Fruit fly (Drosophila melanogaster) whole organism, embryonic: Measurements from ENCODE around the gene Bacc.

Experiments used
- Asciz ChIP-seq: fragments of 200-800 bp; sonication (Bioruptor generic); optimal IDR thresholded peaks from 2 replicates; lab custom pipeline; 2017; ENCODE audit warnings: missing biosample characterization, mild to moderate bottlenecking, missing genetic modification characterization, missing genetic modification reagents
- Bgb ChIP-seq: fragments of 200-800 bp; sonication (Bioruptor generic); IDR thresholded peaks from 2 replicates; pipeline ENCODE4 v1.3.6; 2022; ENCODE audit warnings: missing biosample characterization, missing genetic modification characterization; ENCODE audit not compliant: partially characterized antibody
- CG10209 ChIP-seq: fragments of 200-800 bp; sonication (Bioruptor generic); optimal IDR thresholded peaks from 3 replicates; lab custom pipeline; 2017; ENCODE audit warnings: missing biosample characterization, mild to moderate bottlenecking, missing genetic modification characterization, missing genetic modification reagents
- CG15479 ChIP-seq: fragments of 200-800 bp; sonication (Bioruptor generic); optimal IDR thresholded peaks from 3 replicates; lab custom pipeline; 2019; ENCODE audit warnings: missing biosample characterization, mild to moderate bottlenecking, missing genetic modification characterization, moderate library complexity
- CG1602 ChIP-seq: fragments of 200-800 bp; sonication (Bioruptor generic); optimal IDR thresholded peaks from 3 replicates; lab custom pipeline; 2016; ENCODE audit warnings: missing biosample characterization, missing genetic modification characterization
- CG17186 ChIP-seq: fragments of 200-800 bp; sonication (Bioruptor generic); optimal IDR thresholded peaks from 3 replicates; lab custom pipeline; 2017; ENCODE audit warnings: missing biosample characterization, missing genetic modification reagents, missing genetic modification characterization
- CG17612 ChIP-seq: fragments of 200-800 bp; sonication (Bioruptor generic); IDR thresholded peaks from 2 replicates; pipeline ENCODE4 v1.3.6; 2022; ENCODE audit warnings: missing biosample characterization, missing genetic modification characterization
- CG18011 ChIP-seq: fragments of 200-800 bp; sonication (Bioruptor generic); optimal IDR thresholded peaks from 2 replicates; lab custom pipeline; 2017; ENCODE audit warnings: missing biosample characterization, missing genetic modification characterization, mild to moderate bottlenecking, moderate library complexity, missing genotype
- CG2199 ChIP-seq: fragments of 200-800 bp; sonication (Bioruptor generic); IDR thresholded peaks from 3 replicates; pipeline ENCODE4 v1.3.6; 2022; ENCODE audit warnings: missing biosample characterization, missing genetic modification characterization
- CG3065 ChIP-seq: fragments of 200-800 bp; sonication (Bioruptor generic); optimal IDR thresholded peaks from 2 replicates; lab custom pipeline; 2016; ENCODE audit warnings: missing biosample characterization, missing genetic modification characterization
- CG31441 ChIP-seq: fragments of 200-800 bp; sonication (Bioruptor generic); IDR thresholded peaks from 2 replicates; pipeline ENCODE4 v1.3.6; 2022; ENCODE audit warnings: missing biosample characterization, missing genetic modification characterization
- CG32772 ChIP-seq: fragments of 200-800 bp; sonication (Bioruptor generic); IDR thresholded peaks from 2 replicates; pipeline ENCODE4 v1.3.6; 2022; ENCODE audit warnings: missing biosample characterization, missing genetic modification characterization
- CG34422 ChIP-seq: fragments of 200-800 bp; sonication (Bioruptor generic); IDR thresholded peaks from 3 replicates; pipeline ENCODE4 v1.3.6; 2022; ENCODE audit warnings: missing biosample characterization, missing genetic modification characterization
- CG5953 ChIP-seq: fragments of 200-800 bp; sonication (Bioruptor generic); IDR thresholded peaks from 2 replicates; pipeline ENCODE4 v1.3.6; 2022; ENCODE audit warnings: missing biosample characterization, missing genetic modification characterization
- CG8388 ChIP-seq: fragments of 200-800 bp; sonication (Bioruptor generic); optimal IDR thresholded peaks from 2 replicates; lab custom pipeline; 2019; ENCODE audit warnings: missing biosample characterization, mild to moderate bottlenecking, missing genetic modification characterization, moderate library complexity
- CG9437 ChIP-seq: fragments of 200-800 bp; sonication (Bioruptor generic); optimal IDR thresholded peaks from 2 replicates; lab custom pipeline; 2018; ENCODE audit warnings: missing biosample characterization, mild to moderate bottlenecking, missing genetic modification characterization
- Dfd ChIP-seq, 2 experiments: fragments of >200 bp; optimal IDR thresholded peaks; 2 replicates each; lab custom pipeline; 2017; ENCODE audit warnings: missing biosample characterization in 2 of 2, missing genetic modification characterization in 2 of 2
- ERR ChIP-seq: fragments of 200-800 bp; sonication (Bioruptor generic); optimal IDR thresholded peaks from 2 replicates; lab custom pipeline; 2016; ENCODE audit warnings: missing biosample characterization, missing genetic modification characterization
- Hmr ChIP-seq: fragments of 200-800 bp; sonication (Bioruptor generic); optimal IDR thresholded peaks from 3 replicates; lab custom pipeline; 2017; ENCODE audit warnings: mild to moderate bottlenecking, missing biosample characterization, missing genetic modification reagents, missing genetic modification characterization
- Lpt ChIP-seq: fragments of >200 bp; optimal IDR thresholded peaks from 2 replicates; lab custom pipeline; 2018; ENCODE audit warnings: missing biosample characterization, missing genetic modification characterization
- MESR4 ChIP-seq: fragments of 200-800 bp; sonication (Bioruptor generic); optimal IDR thresholded peaks from 2 replicates; lab custom pipeline; 2018; ENCODE audit warnings: missing biosample characterization, mild to moderate bottlenecking, missing genetic modification characterization, moderate library complexity
- Meics ChIP-seq: fragments of 200-800 bp; sonication (Bioruptor generic); optimal IDR thresholded peaks from 2 replicates; lab custom pipeline; 2017; ENCODE audit warnings: missing biosample characterization, mild to moderate bottlenecking, missing genetic modification characterization
- NC2α ChIP-seq: fragments of 200-800 bp; sonication (Bioruptor generic); optimal IDR thresholded peaks from 2 replicates; lab custom pipeline; 2016; ENCODE audit warnings: missing biosample characterization, missing genetic modification characterization
- Nf-YC ChIP-seq: fragments of 200-800 bp; optimal IDR thresholded peaks from 3 replicates; lab custom pipeline; 2019; ENCODE audit warnings: missing biosample characterization, mild to moderate bottlenecking, missing genetic modification characterization, moderate library complexity
- Opbp ChIP-seq: fragments of 200-800 bp; sonication (Bioruptor generic); IDR thresholded peaks from 3 replicates; pipeline ENCODE4 v1.3.6; 2022; ENCODE audit warnings: missing biosample characterization, missing genetic modification characterization; ENCODE audit not compliant: partially characterized antibody
- Optix ChIP-seq: fragments of 200-800 bp; sonication (Bioruptor generic); IDR thresholded peaks from 3 replicates; pipeline ENCODE4 v1.3.6; 2022; ENCODE audit warnings: missing biosample characterization, missing genetic modification characterization
- Ptx1 ChIP-seq: fragments of 200-800 bp; sonication (Bioruptor generic); IDR thresholded peaks from 2 replicates; pipeline ENCODE4 v1.3.6; 2022; ENCODE audit warnings: missing biosample characterization, missing genetic modification characterization
- Sin3A ChIP-seq: fragments of >200 bp; optimal IDR thresholded peaks from 2 replicates; lab custom pipeline; 2018
- Stat92E ChIP-seq, 3 experiments: fragments of >200 bp in 2 of 3; fragments of 200-800 bp in 1 of 3; sonication (Bioruptor generic) in 1 of 3; optimal IDR thresholded peaks; 2 replicates each; lab custom pipeline; 2017 to 2019; ENCODE audit warnings: missing biosample characterization in 3 of 3, missing genetic modification characterization in 3 of 3, mild to moderate bottlenecking in 1 of 3, moderate library complexity in 1 of 3
- az2 ChIP-seq: fragments of 200-800 bp; sonication (Bioruptor generic); optimal IDR thresholded peaks from 3 replicates; lab custom pipeline; 2016; ENCODE audit warnings: missing biosample characterization, missing genetic modification characterization
- cas ChIP-seq: fragments of 200-800 bp; sonication (Bioruptor generic); IDR thresholded peaks from 2 replicates; pipeline ENCODE4 v1.3.6; 2022; ENCODE audit warnings: missing biosample characterization, missing genetic modification characterization
- chinmo ChIP-seq: fragments of 200-800 bp; sonication (Bioruptor generic); IDR thresholded peaks from 4 replicates; pipeline ENCODE4 v1.3.6; 2022; ENCODE audit warnings: missing biosample characterization, missing genetic modification characterization; ENCODE audit not compliant: partially characterized antibody
- esg ChIP-seq: fragments of 200-800 bp; sonication (Bioruptor generic); conservative IDR thresholded peaks from 2 replicates; pipeline ENCODE4 v1.3.6; 2022; ENCODE audit warnings: missing biosample characterization, missing genetic modification characterization
- eve ChIP-seq, 2 experiments: fragments of >200 bp; optimal IDR thresholded peaks; 2 replicates each; lab custom pipeline; 2017; ENCODE audit warnings: missing biosample characterization in 2 of 2, missing genetic modification characterization in 2 of 2
- exex ChIP-seq: fragments of 200-800 bp; sonication (Bioruptor generic); optimal IDR thresholded peaks from 4 replicates; lab custom pipeline; 2018; ENCODE audit warnings: missing biosample characterization, mild to moderate bottlenecking, missing genetic modification characterization, moderate library complexity
- fd102C ChIP-seq: fragments of 200-800 bp; sonication (Bioruptor generic); optimal IDR thresholded peaks from 2 replicates; lab custom pipeline; 2018; ENCODE audit warnings: missing biosample characterization, mild to moderate bottlenecking, missing genetic modification characterization, moderate library complexity
- gfzf ChIP-seq: fragments of 200-800 bp; sonication (Bioruptor generic); optimal IDR thresholded peaks from 2 replicates; lab custom pipeline; 2016; ENCODE audit warnings: missing biosample characterization, mild to moderate bottlenecking, missing genetic modification characterization, moderate library complexity
- hth ChIP-seq: fragments of >200 bp; optimal IDR thresholded peaks from 2 replicates; lab custom pipeline; 2017; ENCODE audit warnings: inconsistent platforms
- ind ChIP-seq: fragments of 200-800 bp; sonication (Bioruptor generic); optimal IDR thresholded peaks from 3 replicates; lab custom pipeline; 2016; ENCODE audit warnings: missing biosample characterization, missing genetic modification characterization
- kah ChIP-seq: fragments of 200-800 bp; sonication (Bioruptor generic); optimal IDR thresholded peaks from 2 replicates; lab custom pipeline; 2018; ENCODE audit warnings: missing biosample characterization, mild to moderate bottlenecking, missing genetic modification characterization
- lab ChIP-seq: fragments of 200-800 bp; sonication (Bioruptor generic); optimal IDR thresholded peaks from 3 replicates; lab custom pipeline; 2017; ENCODE audit warnings: missing biosample characterization, missing genetic modification characterization, mild to moderate bottlenecking, moderate library complexity, missing genetic modification reagents
- mam ChIP-seq: fragments of 200-800 bp; sonication (Bioruptor generic); optimal IDR thresholded peaks from 3 replicates; lab custom pipeline; 2016; ENCODE audit warnings: missing biosample characterization, missing genetic modification characterization
- phol ChIP-seq: fragments of 200-800 bp; sonication (Bioruptor generic); optimal IDR thresholded peaks from 3 replicates; lab custom pipeline; 2018; ENCODE audit warnings: missing biosample characterization, mild to moderate bottlenecking, missing genetic modification characterization, moderate library complexity
- pnt ChIP-seq: fragments of 200-800 bp; sonication (Bioruptor generic); optimal IDR thresholded peaks from 3 replicates; lab custom pipeline; 2016; ENCODE audit warnings: missing biosample characterization, missing genetic modification characterization
- sens-2 ChIP-seq: fragments of 200-800 bp; sonication (Bioruptor generic); IDR thresholded peaks from 2 replicates; pipeline ENCODE4 v1.3.6; 2022; ENCODE audit warnings: missing biosample characterization, missing genetic modification characterization
- sisA ChIP-seq: fragments of 200-800 bp; sonication (Bioruptor generic); IDR thresholded peaks from 2 replicates; pipeline ENCODE4 v1.3.6; 2022; ENCODE audit warnings: missing biosample characterization, missing genetic modification characterization
- sqz ChIP-seq: fragments of 200-800 bp; sonication (Bioruptor generic); optimal IDR thresholded peaks from 3 replicates; lab custom pipeline; 2018; ENCODE audit warnings: missing biosample characterization, mild to moderate bottlenecking, missing genetic modification characterization
- stwl ChIP-seq: fragments of 200-800 bp; sonication (Bioruptor generic); optimal IDR thresholded peaks from 3 replicates; lab custom pipeline; 2018; ENCODE audit warnings: missing biosample characterization, mild to moderate bottlenecking, missing genetic modification characterization, moderate library complexity
- ttk ChIP-seq: fragments of 200-800 bp; sonication (Bioruptor generic); IDR thresholded peaks from 2 replicates; pipeline ENCODE4 v2.1.2; 2022; ENCODE audit warnings: missing biosample characterization, missing genetic modification characterization
- tx ChIP-seq: fragments of 200-800 bp; sonication (Bioruptor generic); optimal IDR thresholded peaks from 2 replicates; lab custom pipeline; 2016; ENCODE audit warnings: missing biosample characterization, missing genetic modification characterization
- vvl ChIP-seq: fragments of 200-800 bp; sonication (Bioruptor generic); IDR thresholded peaks from 2 replicates; pipeline ENCODE4 v1.3.6; 2022; ENCODE audit warnings: missing biosample characterization, missing genetic modification characterization
- zf30C ChIP-seq: fragments of 200-800 bp; sonication (Bioruptor generic); optimal IDR thresholded peaks from 3 replicates; lab custom pipeline; 2018; ENCODE audit warnings: missing biosample characterization, mild to moderate bottlenecking, missing genetic modification characterization

Gene Bacc

DNA sequence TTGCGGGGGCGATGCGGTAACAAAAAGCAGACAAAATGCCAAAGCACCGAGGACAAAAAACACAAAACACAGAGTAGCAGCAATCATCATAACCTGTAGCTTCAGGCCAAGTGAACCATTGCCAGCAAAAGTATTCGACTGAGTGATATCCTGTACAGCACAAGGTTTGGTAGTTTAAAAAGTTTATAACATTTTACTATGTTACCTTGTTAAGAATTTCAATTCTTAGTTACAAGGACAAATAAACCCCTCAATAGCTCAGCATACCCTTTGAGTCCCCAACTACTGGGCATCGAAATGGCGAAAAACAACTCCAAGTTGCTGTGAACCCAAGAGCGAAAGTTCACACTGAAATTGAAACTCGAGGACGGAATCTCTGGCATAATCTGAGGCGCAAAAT, 29.1 kb upstream of the Bacc start (continued):
- no peak for TF ChIP-seq esg (GFP tag; lab: Robert Waterston, UW)
- TF ChIP-seq pnt (GFP tag; lab: Kevin White, UChicago): no peak
- TF ChIP-seq eve (GFP tag; optimal IDR thresholded peaks at IDR 0.05; lab: Kevin White, UChicago): no peak
- TF ChIP-seq NC2α: no peak
- TF ChIP-seq CG3065 (GFP tag; lab: Kevin White, UChicago): no peak
- no peak for TF ChIP-seq CG34422
- TF ChIP-seq ind (GFP tag; lab: Kevin White, UChicago): peak; percentile 18
- no peak for TF ChIP-seq sens-2
- no peak for TF ChIP-seq CG15479
- TF ChIP-seq sisA (GFP tag; lab: Robert Waterston, UW): no peak; the same call in 1 of the 2 replicates
- TF ChIP-seq hth (lab: Kevin White, UChicago): no peak
- TF ChIP-seq Asciz (GFP tag; lab: Kevin White, UChicago): no peak
- peak; percentile 33; the same call in 1 of the 2 replicates for TF ChIP-seq ttk
- TF ChIP-seq CG9437 (GFP tag; lab: Kevin White, UChicago): no peak
- TF ChIP-seq Opbp (GFP tag; lab: Robert Waterston, UW): no peak
- no peak for TF ChIP-seq Lpt
- no peak for TF ChIP-seq CG1602
- no peak for TF ChIP-seq stwl
- no peak for TF ChIP-seq fd102C (GFP tag; lab: Kevin White, UChicago)
- TF ChIP-seq CG18011 (GFP tag; lab: Kevin White, UChicago): no peak
- TF ChIP-seq lab (GFP tag; lab: Kevin White, UChicago): peak; percentile 60
- TF ChIP-seq Dfd (GFP tag; optimal IDR thresholded peaks at IDR 0.05; lab: Kevin White, UChicago): no peak
- TF ChIP-seq Bgb (GFP tag; lab: Robert Waterston, UW): no peak
- TF ChIP-seq kah (GFP tag; lab: Kevin White, UChicago): no peak
- no peak for TF ChIP-seq Ptx1 (GFP tag; lab: Robert Waterston, UW)
- no peak for TF ChIP-seq cas
- TF ChIP-seq mam (GFP tag; lab: Kevin White, UChicago): peak; percentile 31
- no peak for TF ChIP-seq gfzf (GFP tag; lab: Kevin White, UChicago)
- TF ChIP-seq CG17612 (GFP tag; lab: Robert Waterston, UW): no peak
- peak; percentile 59 for TF ChIP-seq Hmr
- TF ChIP-seq sqz: no peak
- no peak for TF ChIP-seq tx (GFP tag; lab: Kevin White, UChicago)
- TF ChIP-seq CG31441 (GFP tag; lab: Robert Waterston, UW): no peak
- no peak for TF ChIP-seq CG5953 (GFP tag; lab: Robert Waterston, UW)
- no peak for TF ChIP-seq CG2199 (GFP tag; lab: Robert Waterston, UW)
- TF ChIP-seq CG17186 (GFP tag; lab: Kevin White, UChicago): no peak
- no peak for TF ChIP-seq phol
- no peak for TF ChIP-seq CG8388 (GFP tag; lab: Kevin White, UChicago)
- TF ChIP-seq Sin3A (lab: Kevin White, UChicago): no peak
- TF ChIP-seq exex (tag; lab: Kevin White, UChicago): no peak
- TF ChIP-seq CG32772: no peak
- TF ChIP-seq MESR4: no peak
- no peak for TF ChIP-seq chinmo
- TF ChIP-seq zf30C (GFP tag; lab: Kevin White, UChicago): no peak
- no peak for TF ChIP-seq az2
- no peak for TF ChIP-seq Nf-YC (tag; lab: Kevin White, UChicago)
- peak; percentile 42 for TF ChIP-seq Meics (GFP tag; lab: Kevin White, UChicago)
- no peak for TF ChIP-seq ERR (GFP tag; lab: Kevin White, UChicago)
- TF ChIP-seq vvl (GFP tag; lab: Robert Waterston, UW): peak; percentile 53; the same call in 1 of the 2 replicates
- no peak for TF ChIP-seq CG10209 (GFP tag; lab: Kevin White, UChicago)
- no peak for TF ChIP-seq Stat92E (GFP tag; optimal IDR thresholded peaks at IDR 0.05; lab: Kevin White, UChicago)
- no peak for TF ChIP-seq Optix (GFP tag; lab: Robert Waterston, UW)
